Worm (Caenorhabditis elegans): ENCODE measurements around the gene F54H12.7.
A peak's percentile ranks its signal among the peaks of the same experiment; 100 is the strongest.

Gene F54H12.7

DNA sequence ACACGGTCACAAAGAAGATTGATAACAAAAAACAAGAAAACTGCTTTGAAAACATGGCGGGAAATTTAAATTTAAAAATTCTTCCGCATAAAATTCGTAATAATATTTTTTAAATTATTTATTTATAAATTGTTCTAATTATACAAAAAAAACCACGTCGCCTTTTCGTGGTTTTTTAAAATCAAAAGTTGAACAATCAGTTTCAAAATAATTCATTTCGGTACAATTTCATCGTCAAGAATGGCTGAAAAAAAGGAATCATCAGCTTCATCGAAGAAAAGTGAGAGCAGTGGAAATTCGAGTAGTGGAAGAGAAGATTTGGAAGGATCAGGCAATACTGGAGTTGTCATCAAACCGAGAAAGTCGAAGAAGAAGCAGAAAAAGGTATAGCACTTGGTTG is at the start of gene F54H12.7, which contains the start of gene F54H12.8:
F54H12.7 (plus strand) TSS at position 229 of the 400 bp plus-strand sequence.
F54H12.8 (minus strand) TSS at position 101 of the 400 bp plus-strand sequence.
- TF ChIP-seq F10B5.3 (tag; optimal IDR thresholded peaks at IDR 0.05) (no peak), daf-8 (GFP tag; IDR thresholded peaks at IDR 0.05) (no peak), hmg-1.1 (GFP tag; IDR thresholded peaks at IDR 0.05) (no peak), jun-1 (tag; optimal IDR thresholded peaks at IDR 0.05) (no peak), saeg-2 (GFP tag; IDR thresholded peaks at IDR 0.05) (no peak), mxl-2 (GFP tag; conservative IDR thresholded peaks at IDR 0.05) (no peak), rbr-2 (tag; optimal IDR thresholded peaks at IDR 0.05) (no peak), nhr-77 (tag; optimal IDR thresholded peaks at IDR 0.05) (no peak), nhr-237 (tag; optimal IDR thresholded peaks at IDR 0.05) (no peak), lsy-2 (tag; optimal IDR thresholded peaks at IDR 0.05) (no peak), nhr-41 (GFP tag; IDR thresholded peaks at IDR 0.05) (no peak)

DNA sequence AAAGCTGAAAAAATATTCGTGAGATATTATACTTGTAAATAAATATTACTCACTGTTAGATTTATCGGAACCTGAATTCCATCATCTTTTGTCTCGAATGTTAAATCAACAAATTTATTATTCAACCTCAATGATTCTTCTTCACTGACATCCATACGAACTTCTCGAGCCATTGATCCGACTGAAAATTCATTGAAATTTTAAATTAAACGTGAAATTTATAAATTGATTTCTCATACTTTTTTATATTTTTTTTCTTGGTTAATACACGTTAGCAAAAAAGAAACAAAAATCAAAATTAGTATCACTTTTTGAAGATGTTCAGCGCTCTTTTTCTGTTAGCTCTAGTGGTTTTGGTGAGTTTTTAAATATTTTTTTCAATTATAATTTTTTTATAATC is 49.3 kb upstream of the F54H12.7 start, which contains the start of gene C29E4.14:
C29E4.14 (plus strand) TSS at position 301 of the 400 bp plus-strand sequence.
- TF ChIP-seq egl-43 (GFP tag; IDR thresholded peaks at IDR 0.05) (no peak), nhr-42 (GFP tag; IDR thresholded peaks at IDR 0.05) (no peak), aha-1 (tag) (no peak), nhr-10 (tag; optimal IDR thresholded peaks at IDR 0.05) (no peak), ceh-32 (tag; optimal IDR thresholded peaks at IDR 0.05; ENCODE audit: poor library complexity) (no peak), ama-1 (optimal IDR thresholded peaks at IDR 0.05) (no peak), F44E2.7 (GFP tag; IDR thresholded peaks at IDR 0.05) (no peak)

DNA sequence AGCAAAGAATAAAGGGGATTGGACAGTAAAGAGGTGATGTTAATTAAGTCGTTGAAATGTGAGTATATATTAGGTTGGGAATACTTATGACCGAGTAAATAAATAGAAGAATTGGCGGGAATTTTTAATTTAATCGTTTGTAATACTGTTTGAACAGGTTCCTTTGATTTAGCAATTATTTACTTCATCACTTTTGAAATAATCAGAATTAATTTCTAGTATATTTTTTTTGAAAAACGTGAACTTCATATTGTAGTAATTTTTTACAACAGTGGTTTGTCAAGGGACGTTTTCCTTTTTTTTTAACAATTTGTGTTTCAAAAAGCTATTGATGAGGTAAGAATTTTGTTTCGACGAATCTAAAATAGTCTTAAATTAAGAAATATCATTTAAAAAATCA is 46.9 kb upstream of the F54H12.7 start, which contains the start of gene C29E4.17:
C29E4.17 (plus strand) TSS at position 301 of the 400 bp plus-strand sequence.
- TF ChIP-seq nhr-10 (tag; optimal IDR thresholded peaks at IDR 0.05) (no peak), dpl-1 (GFP tag; optimal IDR thresholded peaks at IDR 0.05) (no peak), ceh-44 (GFP tag; IDR thresholded peaks at IDR 0.05) (no peak), daf-16 (GFP tag; optimal IDR thresholded peaks at IDR 0.05) (no peak), daf-16 (tag; optimal IDR thresholded peaks at IDR 0.05) (no peak), dmd-6 (GFP tag; IDR thresholded peaks at IDR 0.05) (no peak), zag-1 (tag; optimal IDR thresholded peaks at IDR 0.05) (no peak), cey-2 (tag; optimal IDR thresholded peaks at IDR 0.05; ENCODE audit: borderline replicate concordance, insufficient read depth) (no peak)

DNA sequence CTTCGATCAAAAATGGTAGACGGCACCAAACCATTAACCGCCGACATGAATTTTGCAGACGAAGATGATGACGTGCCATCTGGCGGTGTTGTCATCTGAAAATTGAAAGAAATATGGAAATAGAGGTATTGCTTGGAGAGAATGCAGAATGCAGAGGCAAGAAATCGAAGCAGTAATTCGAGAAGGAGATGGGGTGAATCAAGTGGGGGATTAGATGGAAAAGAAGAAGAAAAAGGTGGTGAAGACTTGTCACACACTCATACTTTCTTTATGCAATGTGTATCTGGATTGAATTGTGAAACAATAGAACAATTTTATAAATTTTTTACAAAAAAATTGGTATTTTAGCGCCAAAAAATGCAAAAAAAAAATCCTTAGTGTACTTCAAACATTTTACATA is 44.3 kb upstream of the F54H12.7 start, which contains the start of gene tag-250:
tag-250 (minus strand) TSS at position 101 of the 400 bp plus-strand sequence.
- TF ChIP-seq dpl-1 (GFP tag; optimal IDR thresholded peaks at IDR 0.05) (no peak), dmd-9 (GFP tag; IDR thresholded peaks at IDR 0.05) (no peak), sdz-12 (GFP tag; optimal IDR thresholded peaks at IDR 0.05) (no peak), zip-11 (GFP tag; IDR thresholded peaks at IDR 0.05) (no peak), gei-8 (GFP tag; optimal IDR thresholded peaks at IDR 0.05) (no peak), unc-62 (GFP tag; optimal IDR thresholded peaks at IDR 0.05 in 1 of 2) (peak in 1 of 2 experiments; percentile 72), unc-62 (tag; optimal IDR thresholded peaks at IDR 0.05) (no peak), tra-1 (GFP tag; IDR thresholded peaks at IDR 0.05) (no peak)

DNA sequence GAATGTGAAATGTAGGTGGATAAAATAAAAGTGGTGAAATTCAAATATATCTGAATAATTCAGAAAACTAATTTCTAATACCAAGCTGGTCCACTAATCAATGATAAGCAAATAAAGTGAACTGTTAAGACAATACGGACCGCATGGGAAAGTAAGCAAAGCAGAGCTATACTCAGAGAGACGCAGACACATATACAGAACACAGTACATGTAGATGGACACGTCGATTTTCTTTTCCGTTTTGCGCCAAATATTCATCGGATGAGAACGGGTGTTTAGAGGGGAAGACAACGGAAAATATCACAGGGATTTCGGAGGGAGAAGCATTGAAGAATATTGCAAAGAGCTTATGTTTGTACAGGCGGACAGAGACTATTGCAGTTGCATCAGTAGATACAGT is 43.2 kb upstream of the F54H12.7 start:
- no peak for TF ChIP-seq skn-1 (tag; optimal IDR thresholded peaks at IDR 0.05)
- no peak for TF ChIP-seq lin-38 (GFP tag; IDR thresholded peaks at IDR 0.05)
- TF ChIP-seq mes-2 (tag; optimal IDR thresholded peaks at IDR 0.05; ENCODE audit: poor library complexity, severe bottlenecking) = peak; percentile 7
- TF ChIP-seq F44E2.7 (GFP tag; IDR thresholded peaks at IDR 0.05) = no peak
- TF ChIP-seq aha-1 (tag) = peak; percentile 70

Measured in whole organism, L4 larva.